Fruit fly (Drosophila melanogaster) S2 (cell line): Measurements from ENCODE around the gene alpha4GT1.
A peak's percentile ranks its signal among the peaks of the same experiment; 100 is the strongest.

Source experiments
- CG8478 ChIP-seq: fragments of >200 bp; optimal IDR thresholded peaks from 2 replicates; lab custom pipeline; 2018
- CTCF ChIP-seq, 2 experiments: fragments of >200 bp; optimal IDR thresholded peaks; 2 replicates each; lab custom pipeline; 2018

alpha4GT1 gene

DNA sequence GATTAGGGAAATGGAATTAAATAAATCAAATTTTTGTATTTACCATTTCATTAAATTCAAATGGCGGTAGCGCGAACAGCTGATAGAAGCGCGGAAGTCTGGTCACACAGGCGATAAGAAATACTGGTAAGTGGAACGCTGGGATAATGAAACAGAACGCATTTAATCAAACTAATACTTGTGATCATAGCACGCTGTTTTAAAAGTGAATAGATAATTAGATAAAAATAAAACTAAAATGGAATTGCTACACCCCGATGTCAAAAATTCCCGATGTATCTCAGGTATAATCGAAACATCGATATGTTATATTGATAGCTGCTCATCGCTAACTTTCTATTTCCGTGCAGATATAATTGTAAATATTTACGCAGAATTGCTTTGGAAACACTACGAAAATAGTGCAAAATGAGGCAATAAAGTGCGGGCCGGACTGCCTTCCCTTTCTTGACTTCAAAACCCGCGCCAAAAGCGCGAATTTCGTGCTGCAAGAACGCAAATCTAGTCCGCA, 30.2 kb downstream of the alpha4GT1 start, which contains the start of the genes okr and CG3558:
TSS of gene okr (minus strand) at position 96 of the 511 bp plus-strand sequence.
TSS of gene CG3558 (plus strand) at position 207 of the 511 bp plus-strand sequence.
- TF ChIP-seq CG8478 (lab: Kevin White, UChicago) = no peak
- peak in 1 of 2 experiments; percentile 2 for TF ChIP-seq CTCF (optimal IDR thresholded peaks at IDR 0.05; lab: Kevin White, UChicago)

dm6 chr2L:2987681-2988381, 35.1 kb downstream of the alpha4GT1 start, which contains the start of the genes Chd1 and Bem46:
Chd1 (minus strand) TSS chr2L:2987723.
Bem46 (plus strand) TSS chr2L:2988116.
- no peak for TF ChIP-seq CG8478 (lab: Kevin White, UChicago)
- TF ChIP-seq CTCF (optimal IDR thresholded peaks at IDR 0.05; lab: Kevin White, UChicago) = peak in 1 of 2 experiments; percentile 17

- TF ChIP-seq CTCF (optimal IDR thresholded peaks at IDR 0.05; lab: Kevin White, UChicago) (no peak), CG8478 (lab: Kevin White, UChicago) (no peak)
Observed at dm6 chr2L:2986776-2987175, 36.2 kb downstream of the alpha4GT1 start.

DNA sequence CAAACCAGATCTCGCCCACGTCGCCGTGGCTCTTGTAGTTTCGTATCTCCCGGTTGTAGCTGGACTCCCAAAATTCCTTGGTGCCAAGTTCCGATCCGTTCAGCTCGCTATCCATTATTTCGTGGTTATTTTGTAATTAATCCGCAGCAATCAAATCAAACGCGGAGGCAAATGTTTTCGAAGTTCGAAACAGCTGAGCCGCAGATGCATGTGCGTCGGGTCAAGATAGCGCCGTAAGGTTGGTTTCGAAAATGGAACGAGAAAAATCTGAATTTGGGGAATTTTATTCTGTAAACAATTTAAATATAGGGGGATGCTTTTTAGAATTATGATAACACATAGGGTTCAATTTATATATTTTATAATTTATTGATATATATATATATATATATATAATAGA, 43.9 kb downstream of the alpha4GT1 start, which contains the start of gene CG9643:
TSS of gene CG9643 (minus strand) at position 198 of the 400 bp plus-strand sequence.
- TF ChIP-seq CG8478 (lab: Kevin White, UChicago) (no peak), CTCF (optimal IDR thresholded peaks at IDR 0.05; lab: Kevin White, UChicago) (no peak)

DNA sequence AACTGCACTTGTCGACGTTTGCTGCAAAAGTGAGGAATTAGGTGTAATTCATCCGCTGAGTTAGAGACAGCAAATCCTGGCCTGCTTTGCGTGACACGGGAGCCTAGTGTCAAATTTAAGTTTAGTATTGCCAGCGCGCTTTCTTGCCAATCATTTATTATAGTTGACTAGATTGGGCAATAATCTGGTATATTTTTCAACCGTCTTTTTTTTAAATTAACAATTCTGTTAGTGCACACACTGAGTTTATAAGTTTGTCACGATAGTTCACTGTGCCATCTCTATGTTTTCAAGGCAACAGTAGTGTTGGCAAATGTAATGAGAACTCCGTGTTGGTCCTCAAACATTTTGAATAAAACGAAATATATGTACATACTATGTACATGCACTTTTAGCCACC, 46.1 kb downstream of the alpha4GT1 start, which contains the start of the genes CG9641 and CG3165:
TSS of gene CG9641 (minus strand) at position 34 of the 400 bp plus-strand sequence.
TSS of gene CG3165 (plus strand) at position 294 of the 400 bp plus-strand sequence.
- TF ChIP-seq CTCF (optimal IDR thresholded peaks at IDR 0.05; lab: Kevin White, UChicago) (no peak), CG8478 (lab: Kevin White, UChicago) (no peak)

dm6 chr2L:2972439-2972936, 50.5 kb downstream of the alpha4GT1 start, which contains the start of the genes Rrp1 and gammaTub23C:
Rrp1 (minus strand) TSS chr2L:2972508.
gammaTub23C (plus strand) TSS chr2L:2972891.
- TF ChIP-seq CG8478 (lab: Kevin White, UChicago) (no peak), CTCF (optimal IDR thresholded peaks at IDR 0.05; lab: Kevin White, UChicago) (no peak)
